Worm (Caenorhabditis elegans) whole organism, L4/young adult: ENCODE data around the gene C04A11.1.

ENCODE experiments used
- W03F9.2 ChIP-seq: fragments of 150-350 bp; optimal IDR thresholded peaks from 2 replicates; lab custom pipeline; 2014; ENCODE audit warnings: missing biosample characterization, missing genetic modification characterization
- dao-5 ChIP-seq: sonication (generic microtip); optimal IDR thresholded peaks from 2 replicates; lab custom pipeline; 2016; ENCODE audit warnings: missing genotype, missing genetic modification characterization, moderate library complexity, missing compliant biosample characterization
- him-1 ChIP-seq: sonication (generic microtip); optimal IDR thresholded peaks from 2 replicates; lab custom pipeline; 2016; ENCODE audit warnings: missing genotype, missing genetic modification reagents, missing genetic modification characterization, missing compliant biosample characterization

DNA sequence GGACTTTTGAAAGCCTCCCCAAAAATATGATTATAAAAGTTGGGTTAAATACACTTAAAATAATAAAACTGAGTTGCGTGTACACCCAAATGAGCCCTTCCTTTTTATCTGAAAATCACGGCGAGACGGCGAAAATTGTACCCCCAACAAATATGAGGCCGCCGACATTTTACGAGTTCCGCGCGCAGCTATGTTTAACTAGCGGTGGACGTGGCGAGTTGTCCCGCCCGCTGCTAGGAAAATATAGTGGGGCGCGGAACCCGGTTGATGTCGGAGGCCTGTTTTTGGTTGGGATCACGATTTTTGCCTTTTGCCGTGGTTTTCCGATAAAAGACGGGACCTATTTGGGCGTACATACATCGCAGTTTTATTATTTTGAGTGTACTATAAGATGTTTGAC lies 27.3 kb upstream of the C04A11.1 start:
- TF ChIP-seq him-1 (tag; lab: Kevin White, UChicago) (no peak), dao-5 (tag; lab: Kevin White, UChicago) (no peak), W03F9.2 (no peak)
